Worm (Caenorhabditis elegans): ENCODE measurements around the gene mmab-1.

- no peak for TF ChIP-seq him-1 (tag; optimal IDR thresholded peaks at IDR 0.05)
- no peak for TF ChIP-seq dao-5 (tag; optimal IDR thresholded peaks at IDR 0.05)
- TF ChIP-seq W03F9.2 (tag; optimal IDR thresholded peaks at IDR 0.05): no peak
These were observed 22.8 kb downstream of the mmab-1 start, which contains the start of gene nhl-2 for ce11 chrIII:4899035-4899578.

Data from whole organism, L4/young adult.